Worm (Caenorhabditis elegans) whole organism, mixed stage, embryonic: ENCODE measurements around the gene nfya-1.

ENCODE experiments used
- bed-3 ChIP-seq: fragments of 200-800 bp; sonication (Bioruptor generic); optimal IDR thresholded peaks from 3 replicates; lab custom pipeline; 2018; ENCODE audit warnings: mild to moderate bottlenecking, missing genetic modification characterization, moderate library complexity, missing compliant biosample characterization
- cnd-1 ChIP-seq: fragments of 200-800 bp; sonication (Bioruptor generic); optimal IDR thresholded peaks from 2 replicates; lab custom pipeline; 2018; ENCODE audit warnings: mild to moderate bottlenecking, missing genetic modification characterization, missing compliant biosample characterization
- hlh-1 ChIP-seq: fragments of 150-350 bp; optimal IDR thresholded peaks from 2 replicates; lab custom pipeline; 2014; ENCODE audit warnings: missing biosample characterization, missing genetic modification reagents, missing genetic modification characterization
- mab-5 ChIP-seq: fragments of 150-350 bp; optimal IDR thresholded peaks from 2 replicates; lab custom pipeline; 2014; ENCODE audit warnings: missing biosample characterization, missing genetic modification characterization
- nhr-12 ChIP-seq: fragments of 150-350 bp; optimal IDR thresholded peaks from 2 replicates; lab custom pipeline; 2014; ENCODE audit warnings: missing biosample characterization, missing genetic modification characterization
- nhr-76 ChIP-seq: sonication (generic microtip); optimal IDR thresholded peaks from 2 replicates; lab custom pipeline; 2017; ENCODE audit warnings: missing biosample characterization, missing genetic modification characterization
- snpc-4 ChIP-seq: fragments of 150-350 bp; optimal IDR thresholded peaks from 2 replicates; lab custom pipeline; 2014; ENCODE audit warnings: missing biosample characterization, missing genetic modification characterization

- TF ChIP-seq nhr-12 (tag; lab: Kevin White, UChicago) (no peak), nhr-76 (tag; lab: Kevin White, UChicago) (no peak), cnd-1 (tag; lab: Kevin White, UChicago) (no peak), snpc-4 (no peak), hlh-1 (tag; lab: Kevin White, UChicago) (no peak), mab-5 (no peak), bed-3 (GFP tag; lab: Kevin White, UChicago) (no peak)
Observed at ce11 chrX:11965163-11965562, 18.5 kb upstream of the nfya-1 start.
